Fruit fly (Drosophila melanogaster): ENCODE results near the gene CG3337.

Gene CG3337

dm6 chr3R:21184373-21185132 is 38.8 kb downstream of the CG3337 start:
- TF ChIP-seq Eip78C (GFP tag) (peak; percentile 67), vri (GFP tag; optimal IDR thresholded peaks at IDR 0.05) (peak; percentile 10), CG32006 (GFP tag; optimal IDR thresholded peaks at IDR 0.05) (peak; percentile 36), fkh (GFP tag; optimal IDR thresholded peaks at IDR 0.05) (peak; percentile 82), net (GFP tag; optimal IDR thresholded peaks at IDR 0.05) (no peak), CG9139 (GFP tag; optimal IDR thresholded peaks at IDR 0.05) (no peak), CG6854 (GFP tag; optimal IDR thresholded peaks at IDR 0.05) (no peak), CG3919 (GFP tag; optimal IDR thresholded peaks at IDR 0.05) (peak; percentile 63), CG4318 (GFP tag; optimal IDR thresholded peaks at IDR 0.05) (no peak), Ets21C (GFP tag; optimal IDR thresholded peaks at IDR 0.05) (no peak), CG3032 (tag; optimal IDR thresholded peaks at IDR 0.05) (peak; percentile 50), fd59A (GFP tag; optimal IDR thresholded peaks at IDR 0.05) (peak; percentile 6), CG6792 (GFP tag; optimal IDR thresholded peaks at IDR 0.05) (peak; percentile 15), lz (GFP tag; optimal IDR thresholded peaks at IDR 0.05) (peak; percentile 50), CG11762 (GFP tag; optimal IDR thresholded peaks at IDR 0.05; ENCODE audit: insufficient read depth) (peak; percentile 3), OdsH (GFP tag; optimal IDR thresholded peaks at IDR 0.05) (peak; percentile 55), dac (GFP tag; optimal IDR thresholded peaks at IDR 0.05) (peak; percentile 56), Eip75B (GFP tag; optimal IDR thresholded peaks at IDR 0.05) (peak; percentile 28), eg (GFP tag; IDR thresholded peaks at IDR 0.05) (no peak), cyc (GFP tag; optimal IDR thresholded peaks at IDR 0.05) (peak; percentile 65), CG31627 (GFP tag; optimal IDR thresholded peaks at IDR 0.05) (peak; percentile 60), achi (GFP tag; optimal IDR thresholded peaks at IDR 0.05) (no peak), Hr39 (GFP tag; optimal IDR thresholded peaks at IDR 0.05) (peak; percentile 54), Smox (GFP tag; optimal IDR thresholded peaks at IDR 0.05) (peak; percentile 3), Hr4 (GFP tag; optimal IDR thresholded peaks at IDR 0.05) (peak; percentile 53), Sox15 (GFP tag; optimal IDR thresholded peaks at IDR 0.05) (no peak), CG10669 (GFP tag; optimal IDR thresholded peaks at IDR 0.05) (peak; percentile 12), Met (GFP tag; optimal IDR thresholded peaks at IDR 0.05) (peak; percentile 57), CG1621 (tag; optimal IDR thresholded peaks at IDR 0.05) (peak; percentile 19), CG8632 (GFP tag; optimal IDR thresholded peaks at IDR 0.05) (no peak), spab (GFP tag; optimal IDR thresholded peaks at IDR 0.05) (no peak), CG10631 (GFP tag; optimal IDR thresholded peaks at IDR 0.05) (no peak), Sox14 (GFP tag; optimal IDR thresholded peaks at IDR 0.05) (peak; percentile 56), pdm3 (GFP tag; optimal IDR thresholded peaks at IDR 0.05) (peak; percentile 57), CG6276 (GFP tag; optimal IDR thresholded peaks at IDR 0.05) (no peak), CG16779 (tag; optimal IDR thresholded peaks at IDR 0.05) (no peak), CG6808 (GFP tag; optimal IDR thresholded peaks at IDR 0.05) (peak; percentile 8), CG11294 (GFP tag; IDR thresholded peaks at IDR 0.05) (no peak), CG6163 (GFP tag; IDR thresholded peaks at IDR 0.05) (no peak; the same call in 2 of the 3 replicates), dsx (GFP tag; optimal IDR thresholded peaks at IDR 0.05; ENCODE audit: poor library complexity, severe bottlenecking) (peak; percentile 16), CG34406 (GFP tag; optimal IDR thresholded peaks at IDR 0.05) (peak; percentile 6), CG8319 (GFP tag; optimal IDR thresholded peaks at IDR 0.05) (peak; percentile 16), fd85E (GFP tag; optimal IDR thresholded peaks at IDR 0.05) (no peak), Sox102F (GFP tag; optimal IDR thresholded peaks at IDR 0.05) (no peak), ss (GFP tag; optimal IDR thresholded peaks at IDR 0.05) (no peak), topi (GFP tag; optimal IDR thresholded peaks at IDR 0.05) (peak; percentile 50), esn (GFP tag; optimal IDR thresholded peaks at IDR 0.05) (peak; percentile 56), Ets96B (tag; optimal IDR thresholded peaks at IDR 0.05) (peak; percentile 10), CG8119 (GFP tag; IDR thresholded peaks at IDR 0.05) (no peak), Lpt (GFP tag; optimal IDR thresholded peaks at IDR 0.05) (no peak), svp (GFP tag) (peak; percentile 80)
